Worm (Caenorhabditis elegans) whole organism, L1 larva: ENCODE measurements around the gene Y116A8C.44.

Source experiments
- C04F5.9 ChIP-seq: sonication (generic microtip); optimal IDR thresholded peaks from 2 replicates; lab custom pipeline; 2016; ENCODE audit warnings: missing genetic modification characterization, missing compliant biosample characterization
- alr-1 ChIP-seq: fragments of 200-800 bp; sonication (Bioruptor generic); optimal IDR thresholded peaks from 2 replicates; lab custom pipeline; 2018; ENCODE audit warnings: borderline replicate concordance, mild to moderate bottlenecking, missing genetic modification characterization, missing compliant biosample characterization
- ama-1 ChIP-seq: fragments of 150-350 bp; optimal IDR thresholded peaks from 2 replicates; lab custom pipeline; 2014
- blmp-1 ChIP-seq: fragments of 150-350 bp; optimal IDR thresholded peaks from 2 replicates; lab custom pipeline; 2014; ENCODE audit warnings: missing biosample characterization, missing genetic modification characterization
- ceh-63 ChIP-seq: fragments of 200-800 bp; sonication (Bioruptor generic); optimal IDR thresholded peaks from 2 replicates; lab custom pipeline; 2018; ENCODE audit warnings: mild to moderate bottlenecking, missing genetic modification characterization, missing compliant biosample characterization
- ceh-90 ChIP-seq: sonication (generic microtip); optimal IDR thresholded peaks from 2 replicates; lab custom pipeline; 2016; ENCODE audit warnings: missing genetic modification characterization, missing compliant biosample characterization
- dsc-1 ChIP-seq: sonication (generic microtip); optimal IDR thresholded peaks from 2 replicates; lab custom pipeline; 2016; ENCODE audit warnings: mild to moderate bottlenecking, missing genetic modification characterization, missing compliant biosample characterization
- egl-13 ChIP-seq: sonication (generic microtip); optimal IDR thresholded peaks from 2 replicates; lab custom pipeline; 2016; ENCODE audit warnings: missing genotype, missing genetic modification reagents, missing genetic modification characterization, missing compliant biosample characterization
- egl-27 ChIP-seq, 2 experiments: fragments of 150-350 bp in 1 of 2; sonication (generic microtip); optimal IDR thresholded peaks; 3 replicates each; lab custom pipeline; 2017 to 2018; ENCODE audit warnings: missing biosample characterization in 2 of 2, missing genetic modification characterization in 2 of 2, missing genetic modification reagents in 2 of 2
- elt-3 ChIP-seq, 6 experiments: fragments of 150-350 bp in 1 of 6; sonication (generic microtip); optimal IDR thresholded peaks; 2 replicates each; lab custom pipeline; 2017 to 2018; ENCODE audit warnings: missing biosample characterization in 6 of 6, missing genetic modification characterization in 6 of 6, inconsistent platforms in 1 of 6
- fkh-10 ChIP-seq: sonication (generic microtip); optimal IDR thresholded peaks from 2 replicates; lab custom pipeline; 2017; ENCODE audit warnings: missing biosample characterization, missing genetic modification reagents, missing genetic modification characterization
- fkh-4 ChIP-seq: sonication (generic microtip); optimal IDR thresholded peaks from 2 replicates; lab custom pipeline; 2016; ENCODE audit warnings: missing compliant biosample characterization, missing genetic modification characterization, borderline replicate concordance
- hlh-17 ChIP-seq: fragments of 200-800 bp; sonication (Bioruptor generic); optimal IDR thresholded peaks from 2 replicates; lab custom pipeline; 2018; ENCODE audit warnings: missing genetic modification characterization, mild to moderate bottlenecking, missing compliant biosample characterization, moderate library complexity, borderline replicate concordance
- hpl-2 ChIP-seq: fragments of 150-350 bp; optimal IDR thresholded peaks from 2 replicates; lab custom pipeline; 2014; ENCODE audit warnings: missing biosample characterization, missing genetic modification reagents, missing genetic modification characterization
- irx-1 ChIP-seq: sonication (generic microtip); optimal IDR thresholded peaks from 2 replicates; lab custom pipeline; 2016; ENCODE audit warnings: missing genetic modification characterization, missing compliant biosample characterization
- lin-13 ChIP-seq: fragments of 150-350 bp; optimal IDR thresholded peaks from 2 replicates; lab custom pipeline; 2014; ENCODE audit warnings: missing biosample characterization, missing genetic modification reagents, missing genetic modification characterization
- lin-15B ChIP-seq: fragments of 150-350 bp; sonication (generic microtip); optimal IDR thresholded peaks from 3 replicates; lab custom pipeline; 2014; ENCODE audit warnings: missing biosample characterization, missing genetic modification characterization
- lin-35 ChIP-seq, 2 experiments: fragments of 150-350 bp; optimal IDR thresholded peaks; 2 replicates each; lab custom pipeline; 2014; ENCODE audit warnings: missing biosample characterization in 2 of 2, missing genetic modification characterization in 2 of 2, missing genetic modification reagents in 2 of 2
- lin-39 ChIP-seq: fragments of 150-350 bp; optimal IDR thresholded peaks from 2 replicates; lab custom pipeline; 2014; ENCODE audit warnings: missing biosample characterization, missing genetic modification reagents, missing genetic modification characterization
- mdl-1 ChIP-seq, 2 experiments: fragments of 150-350 bp; optimal IDR thresholded peaks; 2 replicates each; lab custom pipeline; 2014 to 2017; ENCODE audit warnings: missing biosample characterization in 2 of 2, missing genetic modification characterization in 2 of 2, inconsistent platforms in 1 of 2
- mef-2 ChIP-seq: fragments of 150-350 bp; optimal IDR thresholded peaks from 2 replicates; lab custom pipeline; 2014; ENCODE audit warnings: missing biosample characterization, missing genetic modification characterization
- nhr-237 ChIP-seq: fragments of 150-350 bp; optimal IDR thresholded peaks from 2 replicates; lab custom pipeline; 2014; ENCODE audit warnings: missing biosample characterization, missing genetic modification characterization
- nhr-28 ChIP-seq: fragments of 150-350 bp; optimal IDR thresholded peaks from 2 replicates; lab custom pipeline; 2014; ENCODE audit warnings: missing biosample characterization, missing genetic modification characterization
- nhr-71 ChIP-seq: sonication (generic microtip); optimal IDR thresholded peaks from 2 replicates; lab custom pipeline; 2016; ENCODE audit warnings: mild to moderate bottlenecking, missing genetic modification characterization, moderate library complexity, missing compliant biosample characterization
- nhr-76 ChIP-seq: sonication (generic microtip); optimal IDR thresholded peaks from 2 replicates; lab custom pipeline; 2017; ENCODE audit warnings: missing biosample characterization, missing genetic modification characterization
- nhr-85 ChIP-seq: sonication (generic microtip); peaks from one replicate; lab custom pipeline; 2016; ENCODE audit warnings: missing genetic modification characterization, inconsistent platforms, missing compliant biosample characterization
- pag-3 ChIP-seq: sonication (generic microtip); optimal IDR thresholded peaks from 2 replicates; lab custom pipeline; 2017; ENCODE audit warnings: missing genetic modification characterization, mild to moderate bottlenecking, missing compliant biosample characterization, antibody characterized with exemption, borderline replicate concordance; ENCODE audit not compliant: insufficient read depth
- pqm-1 ChIP-seq: sonication (generic microtip); optimal IDR thresholded peaks from 3 replicates; lab custom pipeline; 2017; ENCODE audit warnings: missing biosample characterization, missing genetic modification characterization
- sptf-1 ChIP-seq: fragments of 150-350 bp; optimal IDR thresholded peaks from 2 replicates; lab custom pipeline; 2014; ENCODE audit warnings: missing biosample characterization, missing genetic modification characterization
- swsn-7 ChIP-seq: sonication (generic microtip); optimal IDR thresholded peaks from 2 replicates; lab custom pipeline; 2016; ENCODE audit warnings: missing genetic modification characterization, missing compliant biosample characterization
- tbx-2 ChIP-seq: sonication (generic microtip); optimal IDR thresholded peaks from 2 replicates; lab custom pipeline; 2016; ENCODE audit warnings: missing genetic modification characterization, missing compliant biosample characterization
- tlp-1 ChIP-seq: fragments of 150-350 bp; optimal IDR thresholded peaks from 2 replicates; lab custom pipeline; 2014; ENCODE audit warnings: missing biosample characterization, missing genetic modification characterization
- unc-62 ChIP-seq: fragments of 150-350 bp; optimal IDR thresholded peaks from 2 replicates; lab custom pipeline; 2014; ENCODE audit warnings: missing biosample characterization, missing genetic modification reagents, missing genetic modification characterization
- vab-15 ChIP-seq: sonication (generic microtip); optimal IDR thresholded peaks from 2 replicates; lab custom pipeline; 2017; ENCODE audit warnings: missing genotype, mild to moderate bottlenecking, missing genetic modification characterization, missing compliant biosample characterization
- zip-4 ChIP-seq: fragments of 200-800 bp; sonication (Bioruptor generic); optimal IDR thresholded peaks from 2 replicates; lab custom pipeline; 2018; ENCODE audit warnings: mild to moderate bottlenecking, missing genetic modification characterization, moderate library complexity, missing compliant biosample characterization
- ztf-11 ChIP-seq, 2 experiments: sonication (generic microtip); optimal IDR thresholded peaks; 2 replicates each; lab custom pipeline; 2016 to 2017; ENCODE audit warnings: missing genetic modification characterization in 2 of 2, missing biosample characterization in 1 of 2, missing compliant biosample characterization in 1 of 2
- ztf-4 ChIP-seq: fragments of 150-350 bp; optimal IDR thresholded peaks from 2 replicates; lab custom pipeline; 2014; ENCODE audit warnings: missing biosample characterization, missing genetic modification characterization

Gene Y116A8C.44

ce11 chrIV:17045691-17046090, 12.2 kb downstream of the Y116A8C.44 start, which contains the start of gene clec-195:
TSS of gene clec-195 (minus strand) at chrIV:17045791.
- TF ChIP-seq nhr-85 (tag; lab: Kevin White, UChicago), result no peak
- TF ChIP-seq alr-1 (tag; lab: Kevin White, UChicago), result no peak
- TF ChIP-seq hlh-17 (GFP tag; lab: Kevin White, UChicago), result no peak
- no peak for TF ChIP-seq tbx-2 (tag; lab: Kevin White, UChicago)

DNA sequence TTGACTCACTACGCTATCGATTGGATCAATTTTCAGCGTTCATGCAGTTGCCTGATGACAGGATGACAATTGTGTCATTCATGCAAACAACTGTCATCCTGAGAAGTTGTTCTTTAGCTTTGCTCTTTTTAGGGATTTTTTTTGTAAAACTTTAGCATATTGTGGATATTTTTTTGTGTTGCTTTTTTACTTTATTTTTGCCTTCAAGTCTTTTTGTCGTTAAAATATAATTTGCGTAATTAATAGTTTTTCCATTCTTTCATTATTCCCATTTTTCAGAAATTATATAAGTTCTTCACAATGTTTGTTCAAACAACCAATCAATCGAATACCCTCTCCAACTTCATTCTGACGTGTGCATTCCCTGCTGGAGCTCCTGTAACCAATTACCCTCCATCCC, 17.3 kb downstream of the Y116A8C.44 start, which contains the start of gene Y116A8C.20:
Y116A8C.20 (plus strand) TSS at position 301 of the 400 bp plus-strand sequence.
- TF ChIP-seq zip-4 (no peak), lin-13 (GFP tag; lab: Kevin White, UChicago) (no peak), nhr-71 (tag; lab: Kevin White, UChicago) (no peak), lin-35 (GFP tag; optimal IDR thresholded peaks at IDR 0.05; lab: Kevin White, UChicago) (no peak)

DNA sequence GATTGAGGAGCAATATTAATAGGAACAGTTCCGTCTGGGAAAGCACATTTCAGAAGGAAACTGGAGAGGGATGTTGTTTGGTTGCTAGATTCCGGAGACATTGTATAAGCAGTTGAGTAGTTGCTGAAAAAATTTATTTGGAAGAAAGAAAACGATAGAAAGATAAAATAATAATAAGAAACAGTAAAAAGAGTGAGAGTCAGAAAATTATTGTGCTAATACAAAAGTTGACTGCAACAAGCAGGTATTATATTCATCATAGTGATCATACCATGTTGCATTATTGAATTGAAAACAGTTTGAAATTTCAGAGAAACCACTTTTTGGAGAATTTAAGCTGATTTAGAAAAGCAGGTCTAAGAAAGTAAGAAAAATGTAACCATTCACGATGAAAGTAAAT, 18.4 kb downstream of the Y116A8C.44 start, which contains the start of gene Y116A8C.19:
Y116A8C.19 (minus strand) TSS at position 101 of the 400 bp plus-strand sequence.
- TF ChIP-seq ama-1 (lab: Kevin White, UChicago) (no peak), zip-4 (no peak)

DNA sequence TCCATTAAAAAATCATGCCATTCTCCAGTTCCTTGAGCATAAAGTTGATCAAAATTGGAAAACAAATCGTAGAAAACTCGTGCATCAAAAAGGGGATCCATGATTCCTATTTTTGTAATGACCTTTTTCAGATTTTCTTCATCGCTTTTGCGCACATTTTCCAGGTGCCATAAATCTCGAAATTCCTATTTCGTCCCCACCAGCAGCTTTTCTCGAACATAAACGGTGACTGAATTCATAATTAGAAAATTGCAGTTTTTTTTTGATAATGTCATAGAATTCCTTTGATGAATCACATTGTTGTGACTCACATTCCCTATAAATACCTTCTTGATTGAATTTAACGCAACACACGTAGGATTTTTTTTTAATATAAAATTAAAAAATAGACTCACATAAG, 27.4 kb downstream of the Y116A8C.44 start, which contains the start of gene nhr-229:
nhr-229 (minus strand) TSS at position 101 of the 400 bp plus-strand sequence.
- no peak for TF ChIP-seq nhr-28 (tag; lab: Kevin White, UChicago)
- TF ChIP-seq lin-39, result no peak
- no peak for TF ChIP-seq egl-13
- TF ChIP-seq nhr-85 (tag; lab: Kevin White, UChicago), result peak; percentile 17
- TF ChIP-seq lin-15B (tag; lab: Kevin White, UChicago), result no peak
- no peak for TF ChIP-seq fkh-4
- no peak for TF ChIP-seq mdl-1 (tag; optimal IDR thresholded peaks at IDR 0.05; lab: Kevin White, UChicago)
- TF ChIP-seq, all 84 proteins: peak for 1

- no peak for TF ChIP-seq irx-1 (tag; lab: Kevin White, UChicago)
- TF ChIP-seq egl-27 (tag; optimal IDR thresholded peaks at IDR 0.05; lab: Kevin White, UChicago), result no peak
- TF ChIP-seq lin-39, result no peak
- no peak for TF ChIP-seq hpl-2 (GFP tag; lab: Kevin White, UChicago)
- no peak for TF ChIP-seq nhr-237 (tag; lab: Kevin White, UChicago)
- no peak for TF ChIP-seq sptf-1
- TF ChIP-seq alr-1 (tag; lab: Kevin White, UChicago), result no peak
- TF ChIP-seq ztf-4 (tag; lab: Kevin White, UChicago), result no peak
- no peak for TF ChIP-seq ceh-63 (GFP tag; lab: Kevin White, UChicago)
- no peak for TF ChIP-seq fkh-10
- no peak for TF ChIP-seq mef-2 (tag; lab: Kevin White, UChicago)
- TF ChIP-seq dsc-1 (tag; lab: Kevin White, UChicago), result no peak
- TF ChIP-seq swsn-7 (tag; lab: Kevin White, UChicago), result no peak
- no peak for TF ChIP-seq hlh-17 (GFP tag; lab: Kevin White, UChicago)
- no peak for TF ChIP-seq pqm-1 (tag; lab: Kevin White, UChicago)
- no peak for TF ChIP-seq vab-15
- TF ChIP-seq, all 84 proteins: peak for 0
These were observed 31.4 kb downstream of the Y116A8C.44 start for ce11 chrIV:17026568-17026967.

ce11 chrIV:17025017-17025416, 32.9 kb downstream of the Y116A8C.44 start, which contains the start of gene dct-13:
TSS of gene dct-13 (minus strand) at chrIV:17025117.
- no peak for TF ChIP-seq nhr-76 (tag; lab: Kevin White, UChicago)
- TF ChIP-seq C04F5.9 (tag; lab: Kevin White, UChicago), result no peak
- no peak for TF ChIP-seq lin-39
- no peak for TF ChIP-seq hpl-2 (GFP tag; lab: Kevin White, UChicago)
- TF ChIP-seq sptf-1, result no peak
- TF ChIP-seq nhr-71 (tag; lab: Kevin White, UChicago), result no peak
- no peak for TF ChIP-seq pag-3 (tag; lab: Kevin White, UChicago)
- no peak for TF ChIP-seq dsc-1 (tag; lab: Kevin White, UChicago)
- no peak for TF ChIP-seq tlp-1 (tag; lab: Kevin White, UChicago)
- no peak for TF ChIP-seq ceh-90 (tag; lab: Kevin White, UChicago)
- TF ChIP-seq swsn-7 (tag; lab: Kevin White, UChicago), result no peak
- no peak for TF ChIP-seq unc-62 (GFP tag; lab: Kevin White, UChicago)
- TF ChIP-seq nhr-28 (tag; lab: Kevin White, UChicago), result no peak
- no peak for TF ChIP-seq egl-13
- TF ChIP-seq elt-3 (tag; optimal IDR thresholded peaks at IDR 0.05; lab: Kevin White, UChicago), result no peak
- no peak for TF ChIP-seq blmp-1 (tag; lab: Kevin White, UChicago)
- no peak for TF ChIP-seq egl-27 (tag; optimal IDR thresholded peaks at IDR 0.05; lab: Kevin White, UChicago)
- no peak for TF ChIP-seq ztf-11 (tag; optimal IDR thresholded peaks at IDR 0.05; lab: Kevin White, UChicago)
